Worm (Caenorhabditis elegans): ENCODE data around the gene F13B12.2.

ce11 chrIV:10438901-10439300 lies 10.0 kb upstream of the F13B12.2 start, which contains the start of gene F13B12.3:
- no peak for TF ChIP-seq cey-2 (tag; optimal IDR thresholded peaks at IDR 0.05; ENCODE audit: borderline replicate concordance, insufficient read depth)
- TF ChIP-seq ces-1 (GFP tag; optimal IDR thresholded peaks at IDR 0.05), result no peak
- TF ChIP-seq unc-39 (tag; optimal IDR thresholded peaks at IDR 0.05), result no peak
- no peak for TF ChIP-seq jun-1 (tag; optimal IDR thresholded peaks at IDR 0.05)

Data from whole organism, L4 larva.